Worm (Caenorhabditis elegans) whole organism, late embryonic: ENCODE data around the gene mbf-1.

Source experiments
- C08G9.2 ChIP-seq: sonication (generic microtip); optimal IDR thresholded peaks from 2 replicates; lab custom pipeline; 2016; ENCODE audit warnings: mild to moderate bottlenecking, missing genetic modification characterization, moderate library complexity, missing compliant biosample characterization
- F13H6.1 ChIP-seq: sonication (generic microtip); optimal IDR thresholded peaks from 2 replicates; lab custom pipeline; 2016; ENCODE audit warnings: missing genetic modification characterization, missing compliant biosample characterization
- K02D7.2 ChIP-seq: sonication (generic microtip); optimal IDR thresholded peaks from 2 replicates; lab custom pipeline; 2017; ENCODE audit warnings: mild to moderate bottlenecking, missing genetic modification characterization, missing compliant biosample characterization
- Y22D7AL.16 ChIP-seq: sonication (generic microtip); optimal IDR thresholded peaks from 2 replicates; lab custom pipeline; 2016; ENCODE audit warnings: missing genetic modification characterization, missing compliant biosample characterization
- ceh-14 ChIP-seq: sonication (generic microtip); optimal IDR thresholded peaks from 2 replicates; lab custom pipeline; 2016; ENCODE audit warnings: missing genotype, missing genetic modification characterization, missing compliant biosample characterization
- ceh-2 ChIP-seq: sonication (generic microtip); optimal IDR thresholded peaks from 2 replicates; lab custom pipeline; 2016; ENCODE audit warnings: missing genotype, missing genetic modification characterization, missing compliant biosample characterization
- ceh-22 ChIP-seq: sonication (generic microtip); optimal IDR thresholded peaks from 2 replicates; lab custom pipeline; 2017; ENCODE audit warnings: missing biosample characterization, missing genetic modification characterization
- ceh-30 ChIP-seq: fragments of 150-350 bp; optimal IDR thresholded peaks from 2 replicates; lab custom pipeline; 2014; ENCODE audit warnings: missing biosample characterization, missing genetic modification characterization
- ceh-31 ChIP-seq: sonication (generic microtip); optimal IDR thresholded peaks from 2 replicates; lab custom pipeline; 2016; ENCODE audit warnings: missing genetic modification characterization, missing compliant biosample characterization
- ceh-34 ChIP-seq: sonication (generic microtip); optimal IDR thresholded peaks from 2 replicates; lab custom pipeline; 2016; ENCODE audit warnings: mild to moderate bottlenecking, missing genetic modification characterization, missing compliant biosample characterization
- ceh-48 ChIP-seq: sonication (generic microtip); optimal IDR thresholded peaks from 2 replicates; lab custom pipeline; 2016; ENCODE audit warnings: missing genetic modification characterization, inconsistent platforms, missing compliant biosample characterization
- ceh-6 ChIP-seq: fragments of 200-800 bp; sonication (Bioruptor generic); optimal IDR thresholded peaks from 2 replicates; lab custom pipeline; 2018; ENCODE audit warnings: mild to moderate bottlenecking, missing genetic modification characterization, missing compliant biosample characterization
- ceh-9 ChIP-seq: sonication (generic microtip); optimal IDR thresholded peaks from 2 replicates; lab custom pipeline; 2016; ENCODE audit warnings: mild to moderate bottlenecking, missing genetic modification characterization, inconsistent platforms, missing compliant biosample characterization
- dmd-4 ChIP-seq: sonication (generic microtip); optimal IDR thresholded peaks from 2 replicates; lab custom pipeline; 2016; ENCODE audit warnings: borderline replicate concordance, missing genetic modification characterization, missing compliant biosample characterization
- dve-1 ChIP-seq: sonication (generic microtip); optimal IDR thresholded peaks from 2 replicates; lab custom pipeline; 2017; ENCODE audit warnings: antibody characterized with exemption, mild to moderate bottlenecking, missing genetic modification characterization, missing compliant biosample characterization
- elt-2 ChIP-seq: sonication (generic microtip); optimal IDR thresholded peaks from 2 replicates; lab custom pipeline; 2016; ENCODE audit warnings: missing genetic modification reagents, missing genetic modification characterization, missing compliant biosample characterization
- elt-4 ChIP-seq: sonication (generic microtip); optimal IDR thresholded peaks from 2 replicates; lab custom pipeline; 2016; ENCODE audit warnings: missing genetic modification characterization, missing compliant biosample characterization
- fkh-10 ChIP-seq: fragments of 150-350 bp; optimal IDR thresholded peaks from 2 replicates; lab custom pipeline; 2014; ENCODE audit warnings: missing biosample characterization, missing genetic modification reagents, missing genetic modification characterization
- hlh-15 ChIP-seq: sonication (generic microtip); optimal IDR thresholded peaks from 2 replicates; lab custom pipeline; 2016; ENCODE audit warnings: missing genetic modification characterization, missing compliant biosample characterization
- hlh-30 ChIP-seq: sonication (generic microtip); optimal IDR thresholded peaks from 2 replicates; lab custom pipeline; 2017; ENCODE audit warnings: antibody characterized with exemption, missing genetic modification characterization, missing compliant biosample characterization; ENCODE audit not compliant: insufficient read depth
- hlh-8 ChIP-seq: sonication (generic microtip); optimal IDR thresholded peaks from 2 replicates; lab custom pipeline; 2016; ENCODE audit warnings: missing genotype, missing genetic modification characterization, missing compliant biosample characterization
- mec-3 ChIP-seq: sonication (generic microtip); optimal IDR thresholded peaks from 2 replicates; lab custom pipeline; 2016; ENCODE audit warnings: borderline replicate concordance, missing genetic modification characterization, missing compliant biosample characterization
- nhr-11 ChIP-seq: fragments of 150-350 bp; optimal IDR thresholded peaks from 2 replicates; lab custom pipeline; 2014; ENCODE audit warnings: missing biosample characterization, missing genetic modification characterization
- nhr-232 ChIP-seq: sonication (generic microtip); optimal IDR thresholded peaks from 2 replicates; lab custom pipeline; 2016; ENCODE audit warnings: missing genetic modification characterization, missing compliant biosample characterization
- npax-4 ChIP-seq: sonication (generic microtip); optimal IDR thresholded peaks from 2 replicates; lab custom pipeline; 2016; ENCODE audit warnings: missing genetic modification characterization, missing compliant biosample characterization
- pag-3 ChIP-seq: sonication (generic microtip); optimal IDR thresholded peaks from 2 replicates; lab custom pipeline; 2016; ENCODE audit warnings: missing compliant biosample characterization, missing genetic modification characterization, borderline replicate concordance
- pha-2 ChIP-seq: sonication (generic microtip); optimal IDR thresholded peaks from 2 replicates; lab custom pipeline; 2017; ENCODE audit warnings: mild to moderate bottlenecking, missing genetic modification characterization, missing compliant biosample characterization
- pha-4 ChIP-seq: fragments of 150-350 bp; optimal IDR thresholded peaks from 2 replicates; lab custom pipeline; 2018; ENCODE audit warnings: missing biosample characterization, missing genetic modification reagents, missing genetic modification characterization
- ref-2 ChIP-seq: sonication (generic microtip); optimal IDR thresholded peaks from 2 replicates; lab custom pipeline; 2016; ENCODE audit warnings: missing genetic modification characterization, missing compliant biosample characterization
- sox-2 ChIP-seq: fragments of 200-800 bp; sonication (Bioruptor generic); IDR thresholded peaks from 2 replicates; pipeline ENCODE4 v1.3.6; 2022; ENCODE audit warnings: missing genetic modification reagents, missing genetic modification characterization, missing compliant biosample characterization
- sox-4 ChIP-seq: sonication (generic microtip); optimal IDR thresholded peaks from 2 replicates; lab custom pipeline; 2017; ENCODE audit warnings: mild to moderate bottlenecking, missing genetic modification characterization, inconsistent platforms, missing compliant biosample characterization
- syd-9 ChIP-seq: sonication (generic microtip); optimal IDR thresholded peaks from 2 replicates; lab custom pipeline; 2016; ENCODE audit warnings: mild to moderate bottlenecking, missing genetic modification characterization, moderate library complexity, missing compliant biosample characterization
- tbx-2 ChIP-seq: sonication (generic microtip); optimal IDR thresholded peaks from 2 replicates; lab custom pipeline; 2016; ENCODE audit warnings: missing genetic modification characterization, missing compliant biosample characterization
- tbx-7 ChIP-seq: sonication (generic microtip); optimal IDR thresholded peaks from 2 replicates; lab custom pipeline; 2016; ENCODE audit warnings: missing genotype, missing genetic modification characterization, missing compliant biosample characterization
- ttx-3 ChIP-seq: sonication (generic microtip); optimal IDR thresholded peaks from 2 replicates; lab custom pipeline; 2016; ENCODE audit warnings: missing genetic modification reagents, missing genetic modification characterization, missing compliant biosample characterization
- unc-42 ChIP-seq: sonication (generic microtip); optimal IDR thresholded peaks from 2 replicates; lab custom pipeline; 2016; ENCODE audit warnings: missing genotype, missing genetic modification characterization, missing compliant biosample characterization
- unc-86 ChIP-seq: sonication (generic microtip); optimal IDR thresholded peaks from 2 replicates; lab custom pipeline; 2016; ENCODE audit warnings: missing genetic modification characterization, missing compliant biosample characterization

mbf-1 gene

ce11 chrIV:11474067-11474466, 6.1 kb downstream of the mbf-1 start (continued):
- peak; percentile 83 for TF ChIP-seq C08G9.2 (tag; lab: Kevin White, UChicago)
- TF ChIP-seq pha-4 (tag; lab: Kevin White, UChicago), result no peak
- TF ChIP-seq ceh-34 (tag; lab: Kevin White, UChicago), result peak; percentile 92
- TF ChIP-seq nhr-232, result peak; percentile 95
- TF ChIP-seq tbx-2 (tag; lab: Kevin White, UChicago), result peak; percentile 86
- peak; percentile 77 for TF ChIP-seq ceh-30 (tag; lab: Kevin White, UChicago)
- peak; percentile 81 for TF ChIP-seq hlh-8 (tag; lab: Kevin White, UChicago)
- peak; percentile 93 for TF ChIP-seq syd-9 (tag; lab: Kevin White, UChicago)
- peak; percentile 90 for TF ChIP-seq ceh-2 (tag; lab: Kevin White, UChicago)
- TF ChIP-seq ttx-3 (tag; lab: Kevin White, UChicago), result peak; percentile 94
- TF ChIP-seq pha-2 (tag; lab: Kevin White, UChicago), result peak; percentile 91
- TF ChIP-seq ceh-31, result peak; percentile 80
- peak; percentile 25 for TF ChIP-seq tbx-7 (tag; lab: Kevin White, UChicago)
- peak; percentile 95 for TF ChIP-seq sox-4 (tag; lab: Kevin White, UChicago)
- peak; percentile 87 for TF ChIP-seq ceh-48 (tag; lab: Kevin White, UChicago)
- TF ChIP-seq K02D7.2 (tag; lab: Kevin White, UChicago), result peak; percentile 97
- TF ChIP-seq npax-4, result peak; percentile 87
- TF ChIP-seq hlh-15, result peak; percentile 95
- TF ChIP-seq ceh-14 (tag; lab: Kevin White, UChicago), result peak; percentile 88
- TF ChIP-seq dve-1, result peak; percentile 91
- TF ChIP-seq pag-3, result peak; percentile 68
- peak; percentile 92 for TF ChIP-seq F13H6.1 (tag; lab: Kevin White, UChicago)
- peak; percentile 93 for TF ChIP-seq ceh-6 (GFP tag; lab: Kevin White, UChicago)
- TF ChIP-seq unc-42 (tag; lab: Kevin White, UChicago), result peak; percentile 19
- peak; percentile 95 for TF ChIP-seq elt-4
- peak; percentile 87 for TF ChIP-seq ref-2

ce11 chrIV:11472023-11472422, 8.1 kb downstream of the mbf-1 start:
- TF ChIP-seq sox-2 (GFP tag; lab: Robert Waterston, UW) (no peak), pha-4 (tag; lab: Kevin White, UChicago) (no peak), fkh-10 (GFP tag; lab: Kevin White, UChicago) (no peak), dve-1 (no peak), ceh-14 (tag; lab: Kevin White, UChicago) (no peak), npax-4 (no peak), ceh-30 (tag; lab: Kevin White, UChicago) (no peak), mec-3 (tag; lab: Kevin White, UChicago) (no peak), ceh-9 (tag; lab: Kevin White, UChicago) (no peak)

- no peak for TF ChIP-seq ceh-22
- no peak for TF ChIP-seq nhr-11 (tag; lab: Kevin White, UChicago)
- TF ChIP-seq F13H6.1 (tag; lab: Kevin White, UChicago), result no peak
- no peak for TF ChIP-seq hlh-30 (tag; lab: Kevin White, UChicago)
- peak; percentile 85 for TF ChIP-seq elt-2 (tag; lab: Kevin White, UChicago)
- TF ChIP-seq Y22D7AL.16 (tag; lab: Kevin White, UChicago), result no peak
- TF ChIP-seq unc-86 (tag; lab: Kevin White, UChicago), result no peak
- no peak for TF ChIP-seq dmd-4
Measured at ce11 chrIV:11469698-11470591, 10.2 kb downstream of the mbf-1 start, which contains the start of the genes C10C6.13 and wht-2. Gene C10C6.13, minus strand, starts transcription at chrIV:11469748. Gene wht-2, plus strand, starts transcription at chrIV:11470436.
